Fruit fly (Drosophila melanogaster): ENCODE data around the gene sicily.

The sicily gene

DNA sequence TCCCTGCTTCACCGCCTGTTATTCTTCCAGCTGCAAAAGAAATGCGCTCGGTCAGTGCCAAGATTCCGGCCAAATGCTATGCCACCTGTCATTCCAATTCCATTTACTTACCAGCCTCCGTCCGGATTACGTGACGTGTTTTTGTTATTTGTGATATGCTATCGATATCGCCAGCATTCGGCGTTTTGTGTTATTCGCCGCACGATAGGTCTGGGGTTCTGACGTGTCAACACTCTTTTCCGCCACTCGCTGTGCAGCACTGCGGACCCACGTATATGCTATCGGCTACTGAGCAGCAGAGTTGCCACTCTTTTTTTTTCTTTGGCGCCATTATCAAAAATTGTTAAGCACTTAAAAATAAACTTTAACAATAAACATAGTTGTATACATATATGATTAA lies 39.2 kb upstream of the sicily start, which contains the start of gene p24-1 (continued):
- TF ChIP-seq CG9139 (GFP tag; optimal IDR thresholded peaks at IDR 0.05) = no peak
- no peak for TF ChIP-seq CG6276 (GFP tag; optimal IDR thresholded peaks at IDR 0.05)
- no peak for TF ChIP-seq fd85E (GFP tag; optimal IDR thresholded peaks at IDR 0.05)
- no peak for TF ChIP-seq Smox (GFP tag; optimal IDR thresholded peaks at IDR 0.05)
- no peak for TF ChIP-seq acj6 (GFP tag; optimal IDR thresholded peaks at IDR 0.05)
- peak; percentile 65 for TF ChIP-seq fkh (GFP tag; optimal IDR thresholded peaks at IDR 0.05)
- peak; percentile 49 for TF ChIP-seq cyc (GFP tag; optimal IDR thresholded peaks at IDR 0.05)
- no peak for TF ChIP-seq CG16779 (tag; optimal IDR thresholded peaks at IDR 0.05)
- TF ChIP-seq CG32006 (GFP tag; optimal IDR thresholded peaks at IDR 0.05) = no peak
- peak; percentile 9 for TF ChIP-seq OdsH (GFP tag; optimal IDR thresholded peaks at IDR 0.05)
- peak; percentile 27 for TF ChIP-seq CG10631 (GFP tag; optimal IDR thresholded peaks at IDR 0.05)
- no peak for TF ChIP-seq CG11762 (GFP tag; optimal IDR thresholded peaks at IDR 0.05; ENCODE audit: insufficient read depth)
- TF ChIP-seq Lpt (GFP tag; optimal IDR thresholded peaks at IDR 0.05) = no peak
- TF ChIP-seq CG6808 (GFP tag; optimal IDR thresholded peaks at IDR 0.05) = no peak
- no peak for TF ChIP-seq CG6854 (GFP tag; optimal IDR thresholded peaks at IDR 0.05)
- TF ChIP-seq CG31627 (GFP tag; optimal IDR thresholded peaks at IDR 0.05) = peak; percentile 50
- TF ChIP-seq Ets21C (GFP tag; optimal IDR thresholded peaks at IDR 0.05) = peak; percentile 1
- no peak for TF ChIP-seq ss (GFP tag; optimal IDR thresholded peaks at IDR 0.05)
- TF ChIP-seq Sox15 (GFP tag; optimal IDR thresholded peaks at IDR 0.05) = no peak
- TF ChIP-seq fd59A (GFP tag; optimal IDR thresholded peaks at IDR 0.05) = no peak
- no peak for TF ChIP-seq CG6163 (GFP tag; IDR thresholded peaks at IDR 0.05)

DNA sequence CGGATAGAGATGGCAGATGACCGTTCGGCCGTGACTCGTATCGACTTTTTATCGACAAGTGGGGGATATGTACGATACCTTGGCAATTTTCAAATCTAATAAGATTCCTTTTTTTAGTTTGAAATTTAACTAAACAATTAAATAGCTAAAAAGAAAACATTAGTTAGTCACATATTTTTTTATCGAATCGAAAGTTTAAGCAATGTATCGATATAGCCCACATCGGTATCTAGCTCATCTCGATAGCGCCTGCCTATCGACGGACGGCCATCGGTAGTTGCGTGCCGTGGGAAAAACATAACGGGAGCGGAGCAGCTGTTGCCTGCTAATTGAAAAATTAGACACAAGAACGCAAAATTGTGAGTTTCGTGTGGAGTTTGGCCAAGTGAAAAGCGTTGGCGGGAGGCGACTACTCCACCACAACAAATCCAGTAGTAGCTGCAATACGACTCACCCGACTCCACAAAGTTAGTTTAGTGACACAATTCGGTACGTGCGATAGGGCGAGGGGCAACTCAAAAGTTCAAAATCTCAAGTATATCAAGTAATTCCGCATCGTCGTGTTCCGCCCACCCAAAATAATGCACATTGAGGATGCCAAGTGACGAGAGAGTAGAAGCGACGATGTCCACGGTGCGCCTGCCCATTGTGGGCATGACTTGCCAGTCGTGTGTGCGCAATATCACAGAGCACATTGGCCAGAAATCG lies 36.6 kb upstream of the sicily start, which contains the start of the genes CG10347 and ATP7:
Gene CG10347, minus strand, starts transcription at position 174 of the 708 bp plus-strand sequence.
Gene ATP7, plus strand, starts transcription at position 265 of the 708 bp plus-strand sequence.
- TF ChIP-seq Ets21C (GFP tag; optimal IDR thresholded peaks at IDR 0.05) (peak; percentile 7), CG6163 (GFP tag; IDR thresholded peaks at IDR 0.05) (no peak), pdm3 (GFP tag; optimal IDR thresholded peaks at IDR 0.05) (peak; percentile 3), fkh (GFP tag; optimal IDR thresholded peaks at IDR 0.05) (peak; percentile 41), CG31627 (GFP tag; optimal IDR thresholded peaks at IDR 0.05) (peak; percentile 21), CG34406 (GFP tag; optimal IDR thresholded peaks at IDR 0.05) (no peak), salr (GFP tag; optimal IDR thresholded peaks at IDR 0.05) (no peak), eg (GFP tag; IDR thresholded peaks at IDR 0.05) (peak; percentile 17; the same call in 1 of the 3 replicates), ss (GFP tag; optimal IDR thresholded peaks at IDR 0.05) (peak; percentile 25 to 57), spab (GFP tag; optimal IDR thresholded peaks at IDR 0.05) (no peak), Sox14 (GFP tag; optimal IDR thresholded peaks at IDR 0.05) (peak; percentile 30), CG8632 (GFP tag; optimal IDR thresholded peaks at IDR 0.05) (no peak), CG3032 (tag; optimal IDR thresholded peaks at IDR 0.05) (peak; percentile 1), Eip93F (GFP tag; optimal IDR thresholded peaks at IDR 0.05) (no peak), Smox (GFP tag; optimal IDR thresholded peaks at IDR 0.05) (peak; percentile 22), Ets96B (tag; optimal IDR thresholded peaks at IDR 0.05) (no peak), Met (GFP tag; optimal IDR thresholded peaks at IDR 0.05) (peak; percentile 38), OdsH (GFP tag; optimal IDR thresholded peaks at IDR 0.05) (peak; percentile 25), esn (GFP tag; optimal IDR thresholded peaks at IDR 0.05) (peak; percentile 50), CG8119 (GFP tag; IDR thresholded peaks at IDR 0.05) (peak; percentile 17; the same call in 1 of the 3 replicates), Eip78C (GFP tag) (peak; percentile 58), CG9139 (GFP tag; optimal IDR thresholded peaks at IDR 0.05) (no peak), CG6792 (GFP tag; optimal IDR thresholded peaks at IDR 0.05) (no peak), Blimp-1 (GFP tag; optimal IDR thresholded peaks at IDR 0.05) (no peak), Eip75B (GFP tag; optimal IDR thresholded peaks at IDR 0.05) (peak; percentile 22), CG11902 (GFP tag; optimal IDR thresholded peaks at IDR 0.05) (no peak), CG11294 (GFP tag; IDR thresholded peaks at IDR 0.05) (no peak), CG32006 (GFP tag; optimal IDR thresholded peaks at IDR 0.05) (no peak), Hr38 (GFP tag; optimal IDR thresholded peaks at IDR 0.05) (no peak), acj6 (GFP tag; optimal IDR thresholded peaks at IDR 0.05) (peak; percentile 7), CG10669 (GFP tag; optimal IDR thresholded peaks at IDR 0.05) (no peak), CG8319 (GFP tag; optimal IDR thresholded peaks at IDR 0.05) (no peak), vri (GFP tag; optimal IDR thresholded peaks at IDR 0.05) (peak; percentile 9), Gug (GFP tag; IDR thresholded peaks at IDR 0.05) (no peak), Sox15 (GFP tag; optimal IDR thresholded peaks at IDR 0.05) (no peak), CG15336 (GFP tag; IDR thresholded peaks at IDR 0.05) (peak; percentile 13; the same call in 1 of the 2 replicates), fd85E (GFP tag; optimal IDR thresholded peaks at IDR 0.05) (no peak), CG4318 (GFP tag; optimal IDR thresholded peaks at IDR 0.05) (no peak), Hr39 (GFP tag; optimal IDR thresholded peaks at IDR 0.05) (peak; percentile 8)
